Worm (Caenorhabditis elegans) whole organism, L4 larva: ENCODE results near the gene gpa-4.

Source experiments
- F49E8.2 ChIP-seq: sonication (generic microtip); optimal IDR thresholded peaks from 2 replicates; lab custom pipeline; 2016; ENCODE audit warnings: missing compliant biosample characterization, mild to moderate bottlenecking, missing genetic modification characterization, borderline replicate concordance
- T20F7.1 ChIP-seq: fragments of 200-800 bp; sonication (Bioruptor generic); optimal IDR thresholded peaks from 2 replicates; lab custom pipeline; 2018; ENCODE audit warnings: mild to moderate bottlenecking, missing genetic modification characterization, missing compliant biosample characterization
- Y105C5A.15 ChIP-seq: fragments of 200-800 bp; sonication (Bioruptor generic); IDR thresholded peaks from 2 replicates; pipeline ENCODE4 v1.3.6; 2022; ENCODE audit warnings: missing genetic modification characterization, missing compliant biosample characterization
- Y5F2A.4 ChIP-seq: fragments of 200-800 bp; sonication (Bioruptor generic); optimal IDR thresholded peaks from 2 replicates; lab custom pipeline; 2018; ENCODE audit warnings: mild to moderate bottlenecking, missing genetic modification characterization, missing compliant biosample characterization
- Y75B8A.6 ChIP-seq: fragments of 200-800 bp; sonication (Bioruptor generic); IDR thresholded peaks from 2 replicates; pipeline ENCODE4 v1.3.6; 2022; ENCODE audit warnings: missing genetic modification reagents, missing genetic modification characterization, missing compliant biosample characterization
- aha-1 ChIP-seq: fragments of 150-350 bp; peaks from one replicate; lab custom pipeline; 2014; ENCODE audit warnings: missing biosample characterization, missing genetic modification characterization
- ama-1 ChIP-seq: fragments of 150-350 bp; optimal IDR thresholded peaks from 2 replicates; lab custom pipeline; 2014; ENCODE audit warnings: inconsistent platforms, mixed read lengths
- ceh-28 ChIP-seq: fragments of 150-350 bp; optimal IDR thresholded peaks from 2 replicates; lab custom pipeline; 2014; ENCODE audit warnings: missing biosample characterization, missing genetic modification reagents, missing genetic modification characterization
- ceh-44 ChIP-seq: fragments of 200-800 bp; sonication (Bioruptor generic); IDR thresholded peaks from 2 replicates; pipeline ENCODE4 v1.3.6; 2022; ENCODE audit warnings: missing genetic modification reagents, missing genetic modification characterization, missing compliant biosample characterization
- ceh-62 ChIP-seq: sonication (generic microtip); optimal IDR thresholded peaks from 2 replicates; lab custom pipeline; 2017; ENCODE audit warnings: missing biosample characterization, missing genetic modification characterization
- ces-1 ChIP-seq: fragments of 150-350 bp; sonication (generic microtip); optimal IDR thresholded peaks from 4 replicates; lab custom pipeline; 2014; ENCODE audit warnings: missing biosample characterization, missing genetic modification reagents, missing genetic modification characterization
- ctbp-1 ChIP-seq: fragments of 200-800 bp; sonication (Bioruptor generic); IDR thresholded peaks from 2 replicates; pipeline ENCODE4 v1.3.6; 2022; ENCODE audit warnings: missing genetic modification reagents, missing genetic modification characterization, missing compliant biosample characterization
- daf-16 ChIP-seq, 3 experiments: sonication (generic microtip); optimal IDR thresholded peaks; 2 replicates each; lab custom pipeline; 2016 to 2017; ENCODE audit warnings: missing genetic modification characterization in 3 of 3, missing genetic modification reagents in 3 of 3, mild to moderate bottlenecking in 2 of 3, missing compliant biosample characterization in 2 of 3, missing biosample characterization in 1 of 3, moderate library complexity in 1 of 3
- daf-19 ChIP-seq: fragments of 200-800 bp; sonication (Bioruptor generic); conservative IDR thresholded peaks from 2 replicates; pipeline ENCODE4 v1.3.6; 2022; ENCODE audit warnings: missing genetic modification characterization, missing compliant biosample characterization
- dve-1 ChIP-seq: sonication (generic microtip); optimal IDR thresholded peaks from 2 replicates; lab custom pipeline; 2017; ENCODE audit warnings: antibody characterized with exemption, mild to moderate bottlenecking, missing genetic modification characterization, missing compliant biosample characterization; ENCODE audit not compliant: insufficient read depth
- egl-27 ChIP-seq: sonication (generic microtip); optimal IDR thresholded peaks from 3 replicates; lab custom pipeline; 2017; ENCODE audit warnings: missing biosample characterization, missing genetic modification reagents, missing genetic modification characterization
- gei-8 ChIP-seq: fragments of 200-800 bp; sonication (Bioruptor generic); optimal IDR thresholded peaks from 2 replicates; lab custom pipeline; 2018; ENCODE audit warnings: mild to moderate bottlenecking, missing genetic modification characterization, missing compliant biosample characterization
- hif-1 ChIP-seq, 2 experiments: sonication (generic microtip); optimal IDR thresholded peaks; 2 replicates each; lab custom pipeline; 2016 to 2017; ENCODE audit warnings: missing compliant biosample characterization in 2 of 2, missing genetic modification characterization in 2 of 2, missing genetic modification reagents in 2 of 2, missing genotype in 2 of 2, mild to moderate bottlenecking in 1 of 2
- hlh-11 ChIP-seq: fragments of 200-800 bp; sonication (Bioruptor generic); optimal IDR thresholded peaks from 2 replicates; lab custom pipeline; 2018; ENCODE audit warnings: mild to moderate bottlenecking, missing genetic modification characterization, missing compliant biosample characterization
- hlh-30 ChIP-seq: sonication (generic microtip); optimal IDR thresholded peaks from 2 replicates; lab custom pipeline; 2017; ENCODE audit warnings: antibody characterized with exemption, mild to moderate bottlenecking, missing genetic modification characterization, missing compliant biosample characterization; ENCODE audit not compliant: insufficient read depth
- hmg-1.1 ChIP-seq: fragments of 200-800 bp; sonication (Bioruptor generic); IDR thresholded peaks from 2 replicates; pipeline ENCODE4 v1.3.6; 2022; ENCODE audit warnings: missing genetic modification reagents, missing genetic modification characterization, missing compliant biosample characterization
- lim-7 ChIP-seq: fragments of 200-800 bp; sonication (Bioruptor generic); IDR thresholded peaks from 2 replicates; pipeline ENCODE4 v1.3.6; 2022; ENCODE audit warnings: missing genetic modification characterization, missing compliant biosample characterization
- lin-13 ChIP-seq: fragments of 150-350 bp; optimal IDR thresholded peaks from 2 replicates; lab custom pipeline; 2014; ENCODE audit warnings: missing biosample characterization, missing genetic modification reagents, missing genetic modification characterization
- lin-15B ChIP-seq: fragments of 150-350 bp; sonication (generic microtip); optimal IDR thresholded peaks from 3 replicates; lab custom pipeline; 2014; ENCODE audit warnings: missing biosample characterization, missing genetic modification characterization
- lir-3 ChIP-seq: sonication (generic microtip); optimal IDR thresholded peaks from 2 replicates; lab custom pipeline; 2016; ENCODE audit warnings: mild to moderate bottlenecking, missing genetic modification characterization, missing compliant biosample characterization
- nhr-102 ChIP-seq: sonication (generic microtip); optimal IDR thresholded peaks from 2 replicates; lab custom pipeline; 2016; ENCODE audit warnings: mild to moderate bottlenecking, missing genetic modification characterization, moderate library complexity, missing compliant biosample characterization
- nhr-11 ChIP-seq: fragments of 150-350 bp; optimal IDR thresholded peaks from 2 replicates; lab custom pipeline; 2014; ENCODE audit warnings: missing biosample characterization, missing genetic modification characterization
- nhr-237 ChIP-seq: sonication (generic microtip); optimal IDR thresholded peaks from 2 replicates; lab custom pipeline; 2017; ENCODE audit warnings: missing biosample characterization, missing genetic modification characterization
- nhr-25 ChIP-seq: sonication (generic microtip); optimal IDR thresholded peaks from 2 replicates; lab custom pipeline; 2017; ENCODE audit warnings: missing genetic modification characterization, mild to moderate bottlenecking, missing compliant biosample characterization, antibody characterized with exemption, moderate library complexity, borderline replicate concordance; ENCODE audit not compliant: insufficient read depth
- nhr-41 ChIP-seq: fragments of 200-800 bp; sonication (Bioruptor generic); IDR thresholded peaks from 2 replicates; pipeline ENCODE4 v1.3.6; 2022; ENCODE audit warnings: missing genetic modification reagents, missing genetic modification characterization, missing compliant biosample characterization
- nhr-76 ChIP-seq: fragments of 150-350 bp; optimal IDR thresholded peaks from 2 replicates; lab custom pipeline; 2014; ENCODE audit warnings: missing biosample characterization, missing genetic modification characterization
- nhr-77 ChIP-seq: fragments of 150-350 bp; optimal IDR thresholded peaks from 2 replicates; lab custom pipeline; 2014; ENCODE audit warnings: missing biosample characterization, missing genetic modification characterization
- saeg-2 ChIP-seq: fragments of 200-800 bp; sonication (Bioruptor generic); IDR thresholded peaks from 2 replicates; pipeline ENCODE4 v1.3.6; 2022; ENCODE audit warnings: missing genetic modification reagents, missing genetic modification characterization, missing compliant biosample characterization
- snpc-1.2 ChIP-seq: fragments of 200-800 bp; sonication (Bioruptor generic); IDR thresholded peaks from 2 replicates; pipeline ENCODE4 v1.3.6; 2022; ENCODE audit warnings: missing genetic modification reagents, missing genetic modification characterization, missing compliant biosample characterization
- spr-1 ChIP-seq: sonication (generic microtip); optimal IDR thresholded peaks from 2 replicates; lab custom pipeline; 2016; ENCODE audit warnings: mild to moderate bottlenecking, missing genetic modification characterization, missing compliant biosample characterization
- spr-3 ChIP-seq: fragments of 200-800 bp; sonication (Bioruptor generic); optimal IDR thresholded peaks from 2 replicates; lab custom pipeline; 2018; ENCODE audit warnings: mild to moderate bottlenecking, missing genetic modification characterization, missing compliant biosample characterization
- tag-97 ChIP-seq: fragments of 200-800 bp; sonication (Bioruptor generic); IDR thresholded peaks from 2 replicates; pipeline ENCODE4 v1.3.6; 2022; ENCODE audit warnings: missing genetic modification characterization, missing compliant biosample characterization
- unc-130 ChIP-seq: sonication (generic microtip); optimal IDR thresholded peaks from 2 replicates; lab custom pipeline; 2016; ENCODE audit warnings: missing genetic modification reagents, missing genetic modification characterization, missing compliant biosample characterization
- unc-62 ChIP-seq, 3 experiments: fragments of 150-350 bp in 1 of 3; sonication (generic microtip); optimal IDR thresholded peaks in 2 of 3; peaks in 1 of 3; 1 replicate in 1 of 3; 2 replicates in 2 of 3; lab custom pipeline; 2014 to 2017; ENCODE audit warnings: missing biosample characterization in 3 of 3, missing genetic modification characterization in 3 of 3, missing genetic modification reagents in 3 of 3, missing genotype in 1 of 3
- vab-7 ChIP-seq: fragments of 200-800 bp; sonication (Bioruptor generic); IDR thresholded peaks from 2 replicates; pipeline ENCODE4 v1.3.6; 2022; ENCODE audit warnings: missing genetic modification reagents, missing genetic modification characterization, missing compliant biosample characterization
- zfp-3 ChIP-seq: fragments of 200-800 bp; sonication (Bioruptor generic); conservative IDR thresholded peaks from 2 replicates; pipeline ENCODE4 v1.3.6; 2022; ENCODE audit warnings: missing genetic modification reagents, missing genetic modification characterization, missing compliant biosample characterization
- zip-2 ChIP-seq: fragments of 150-350 bp; optimal IDR thresholded peaks from 2 replicates; lab custom pipeline; 2014; ENCODE audit warnings: missing biosample characterization, missing genetic modification characterization
- ztf-11 ChIP-seq: fragments of 150-350 bp; optimal IDR thresholded peaks from 2 replicates; lab custom pipeline; 2014; ENCODE audit warnings: missing biosample characterization, missing genetic modification characterization
- ztf-7 ChIP-seq: fragments of 150-350 bp; optimal IDR thresholded peaks from 2 replicates; lab custom pipeline; 2014; ENCODE audit warnings: missing biosample characterization, missing genetic modification characterization

gpa-4 gene

DNA sequence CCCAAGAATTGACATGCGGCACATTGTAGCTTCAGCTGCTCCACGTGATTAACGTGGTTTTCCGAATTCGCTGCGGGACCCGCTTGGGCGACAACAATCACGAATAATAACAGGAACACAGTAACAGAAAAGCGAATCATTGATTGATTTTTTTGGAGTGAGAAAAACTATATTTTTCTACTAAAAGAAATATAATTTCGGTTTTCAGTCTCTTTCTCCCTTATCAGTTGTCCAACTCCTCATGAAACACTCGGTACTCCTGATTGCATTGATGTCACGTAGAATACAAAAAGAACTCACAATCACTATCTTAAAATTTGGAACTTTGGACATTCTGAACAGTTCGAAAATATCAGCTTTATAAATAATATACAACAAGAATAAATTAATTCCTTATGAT, 27.4 kb downstream of the gpa-4 start, which contains the start of gene Y66H1A.5 (continued):
- TF ChIP-seq snpc-1.2 (GFP tag; lab: Robert Waterston, UW) (no peak), zip-2 (tag; lab: Kevin White, UChicago) (no peak), ama-1 (lab: Kevin White, UChicago) (no peak), nhr-25 (tag; lab: Kevin White, UChicago) (no peak), nhr-77 (tag; lab: Kevin White, UChicago) (peak; percentile 89), hif-1 (tag; optimal IDR thresholded peaks at IDR 0.05; lab: Kevin White, UChicago) (peak in 1 of 2 experiments; percentile 60), nhr-11 (no peak), lin-15B (tag; lab: Kevin White, UChicago) (no peak), tag-97 (GFP tag; lab: Robert Waterston, UW) (no peak), nhr-41 (GFP tag; lab: Robert Waterston, UW) (no peak), hlh-11 (tag; lab: Kevin White, UChicago) (peak; percentile 29), daf-16 (GFP tag; optimal IDR thresholded peaks at IDR 0.05; lab: Kevin White, UChicago) (no peak), daf-16 (tag; optimal IDR thresholded peaks at IDR 0.05; lab: Kevin White, UChicago) (peak; percentile 46), hlh-30 (tag; lab: Kevin White, UChicago) (peak; percentile 5), Y75B8A.6 (no peak), unc-62 (GFP tag; optimal IDR thresholded peaks at IDR 0.05 in 1 of 2; lab: Kevin White, UChicago) (no peak), unc-62 (tag; optimal IDR thresholded peaks at IDR 0.05; lab: Kevin White, UChicago) (no peak), daf-19 (GFP tag; lab: Robert Waterston, UW) (no peak)

DNA sequence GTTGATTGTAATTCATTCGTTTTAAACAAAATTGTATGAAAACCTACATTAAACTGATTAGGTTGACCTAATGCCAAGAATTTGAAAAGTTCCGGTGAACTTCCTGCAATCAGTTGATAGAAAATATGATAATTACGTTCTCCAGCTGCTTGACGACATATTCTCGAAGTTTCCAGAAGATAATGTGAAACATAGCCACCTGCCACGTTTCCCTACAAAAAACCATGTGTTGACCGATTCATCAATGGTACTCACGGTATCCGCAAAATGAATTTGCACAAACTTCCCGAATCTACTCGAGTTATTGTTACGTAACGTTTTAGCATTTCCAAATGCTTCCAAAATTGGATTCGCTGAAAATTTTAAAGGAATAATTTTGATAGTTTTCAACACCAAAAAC, 36.9 kb downstream of the gpa-4 start:
- TF ChIP-seq aha-1, result peak; percentile 91
- no peak for TF ChIP-seq saeg-2 (GFP tag; lab: Robert Waterston, UW)
- TF ChIP-seq lir-3 (tag; lab: Kevin White, UChicago), result no peak
- no peak for TF ChIP-seq lin-13 (GFP tag; lab: Kevin White, UChicago)
- TF ChIP-seq nhr-237 (tag; lab: Kevin White, UChicago), result no peak
- TF ChIP-seq ctbp-1 (GFP tag; lab: Robert Waterston, UW), result no peak

DNA sequence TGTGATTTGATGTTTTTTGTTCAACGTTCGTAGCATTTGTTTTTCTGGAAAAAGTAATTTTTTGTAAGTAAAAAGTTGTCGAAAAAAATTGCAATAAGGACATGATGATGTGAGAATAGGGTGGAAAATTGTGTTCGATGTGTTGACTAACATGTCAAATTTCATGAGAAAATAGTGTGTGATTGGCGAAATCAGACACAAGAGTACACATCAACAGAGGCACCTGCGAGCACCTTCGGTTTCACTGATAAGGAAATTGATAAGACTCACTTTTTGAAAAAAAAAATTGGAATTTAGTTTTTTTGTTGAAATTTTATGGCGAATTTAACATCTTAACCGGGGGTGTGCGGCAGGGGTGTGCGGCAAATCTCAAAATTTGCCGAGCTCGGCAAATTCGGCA, 39.0 kb downstream of the gpa-4 start, which contains the start of gene hum-8:
hum-8 (minus strand) TSS at position 46 of the 400 bp plus-strand sequence.
- TF ChIP-seq egl-27 (tag; lab: Kevin White, UChicago), result no peak
- TF ChIP-seq nhr-76, result no peak
- TF ChIP-seq ceh-62 (tag; lab: Kevin White, UChicago), result no peak
- TF ChIP-seq zfp-3 (GFP tag; lab: Robert Waterston, UW), result no peak
- TF ChIP-seq Y75B8A.6, result no peak
- TF ChIP-seq ceh-44 (GFP tag; lab: Robert Waterston, UW), result no peak
- TF ChIP-seq nhr-41 (GFP tag; lab: Robert Waterston, UW), result no peak
- no peak for TF ChIP-seq gei-8 (GFP tag; lab: Kevin White, UChicago)
- TF ChIP-seq nhr-25 (tag; lab: Kevin White, UChicago), result no peak
- TF ChIP-seq aha-1, result peak; percentile 75
- no peak for TF ChIP-seq ztf-11 (tag; lab: Kevin White, UChicago)
- no peak for TF ChIP-seq Y5F2A.4 (GFP tag; lab: Kevin White, UChicago)
- no peak for TF ChIP-seq nhr-102 (tag; lab: Kevin White, UChicago)
- peak; percentile 56 for TF ChIP-seq dve-1 (tag; lab: Kevin White, UChicago)
- TF ChIP-seq lim-7, result no peak
- TF ChIP-seq vab-7 (GFP tag; lab: Robert Waterston, UW), result no peak
- peak; percentile 31 for TF ChIP-seq hlh-30 (tag; lab: Kevin White, UChicago)
- peak; percentile 66 for TF ChIP-seq hlh-11 (tag; lab: Kevin White, UChicago)
- no peak for TF ChIP-seq nhr-77 (tag; lab: Kevin White, UChicago)
- TF ChIP-seq snpc-1.2 (GFP tag; lab: Robert Waterston, UW), result no peak
- TF ChIP-seq spr-3 (GFP tag; lab: Kevin White, UChicago), result no peak
- TF ChIP-seq hmg-1.1, result no peak
- no peak for TF ChIP-seq Y105C5A.15 (GFP tag; lab: Robert Waterston, UW)
- TF ChIP-seq spr-1 (tag; lab: Kevin White, UChicago), result no peak
- TF ChIP-seq lin-15B (tag; lab: Kevin White, UChicago), result no peak
- TF ChIP-seq unc-130 (GFP tag; lab: Kevin White, UChicago), result no peak
- TF ChIP-seq ceh-28 (tag; lab: Kevin White, UChicago), result no peak
- no peak for TF ChIP-seq nhr-237 (tag; lab: Kevin White, UChicago)
- no peak for TF ChIP-seq tag-97 (GFP tag; lab: Robert Waterston, UW)
- TF ChIP-seq F49E8.2 (tag; lab: Kevin White, UChicago), result no peak
- TF ChIP-seq T20F7.1, result no peak
- TF ChIP-seq ztf-7, result no peak
- TF ChIP-seq daf-16 (GFP tag; optimal IDR thresholded peaks at IDR 0.05; lab: Kevin White, UChicago), result no peak
- TF ChIP-seq daf-16 (tag; optimal IDR thresholded peaks at IDR 0.05; lab: Kevin White, UChicago), result peak; percentile 91
- no peak for TF ChIP-seq zip-2 (tag; lab: Kevin White, UChicago)
- TF ChIP-seq ces-1 (GFP tag; lab: Kevin White, UChicago), result no peak
